Worm (Caenorhabditis elegans): ENCODE data around the gene lgc-50.

- TF ChIP-seq nhr-77 (tag; optimal IDR thresholded peaks at IDR 0.05) = no peak
- no peak for TF ChIP-seq mep-1 (tag; optimal IDR thresholded peaks at IDR 0.05)
- no peak for TF ChIP-seq F44E2.7 (GFP tag; IDR thresholded peaks at IDR 0.05)
- no peak for TF ChIP-seq daf-16 (GFP tag; optimal IDR thresholded peaks at IDR 0.05)
- no peak for TF ChIP-seq daf-16 (tag; optimal IDR thresholded peaks at IDR 0.05)
- no peak for TF ChIP-seq spr-1 (tag; optimal IDR thresholded peaks at IDR 0.05)
- TF ChIP-seq gei-8 (GFP tag; optimal IDR thresholded peaks at IDR 0.05) = no peak
- TF ChIP-seq daf-8 (GFP tag; IDR thresholded peaks at IDR 0.05) = no peak
- TF ChIP-seq ztf-7 (tag; optimal IDR thresholded peaks at IDR 0.05) = no peak
- no peak for TF ChIP-seq unc-39 (tag; optimal IDR thresholded peaks at IDR 0.05)
- no peak for TF ChIP-seq mdt-29 (GFP tag; IDR thresholded peaks at IDR 0.05)
- no peak for TF ChIP-seq fos-1 (tag; optimal IDR thresholded peaks at IDR 0.05)
- TF ChIP-seq lin-15B (tag; optimal IDR thresholded peaks at IDR 0.05) = no peak
- no peak for TF ChIP-seq zip-11 (GFP tag; IDR thresholded peaks at IDR 0.05)
- TF ChIP-seq nhr-237 (tag; optimal IDR thresholded peaks at IDR 0.05) = no peak
These were observed at the start of gene lgc-50 for ce11 chrIII:7395354-7395753.
